Worm (Caenorhabditis elegans): Measurements from ENCODE around the gene R07B1.5.

Gene R07B1.5

ce11 chrX:9883837-9884324 lies 20.5 kb downstream of the R07B1.5 start, which contains the start of gene mrp-4 (continued):
- TF ChIP-seq mel-28 (tag; optimal IDR thresholded peaks at IDR 0.05; ENCODE audit: borderline replicate concordance) (no peak), Y95B8A.8 (GFP tag; IDR thresholded peaks at IDR 0.05) (0 out of 2 replicates have a peak, but pooled peaks have one; percentile 10), lin-26 (GFP tag; IDR thresholded peaks at IDR 0.05) (no peak), dox-1 (GFP tag; IDR thresholded peaks at IDR 0.05) (no peak), nhr-120 (GFP tag; IDR thresholded peaks at IDR 0.05) (no peak), hmg-20 (GFP tag; IDR thresholded peaks at IDR 0.05) (no peak), ceh-91 (GFP tag; IDR thresholded peaks at IDR 0.05) (no peak), attf-5 (GFP tag; optimal IDR thresholded peaks at IDR 0.05) (no peak), unc-62 (GFP tag; optimal IDR thresholded peaks at IDR 0.05) (no peak), lsl-1 (GFP tag; optimal IDR thresholded peaks at IDR 0.05) (no peak), tlf-1 (GFP tag; optimal IDR thresholded peaks at IDR 0.05) (no peak), somi-1 (GFP tag; optimal IDR thresholded peaks at IDR 0.05) (no peak), ccch-3 (GFP tag; optimal IDR thresholded peaks at IDR 0.05) (no peak), sptf-2 (GFP tag; optimal IDR thresholded peaks at IDR 0.05) (no peak), cebp-1 (GFP tag; IDR thresholded peaks at IDR 0.05) (no peak), cebp-1 (tag; optimal IDR thresholded peaks at IDR 0.05) (no peak), lag-1 (GFP tag; IDR thresholded peaks at IDR 0.05) (no peak), ztf-18 (tag; optimal IDR thresholded peaks at IDR 0.05) (no peak), F52B5.7 (tag; optimal IDR thresholded peaks at IDR 0.05) (no peak), nhr-179 (tag; optimal IDR thresholded peaks at IDR 0.05) (no peak), rcor-1 (GFP tag; IDR thresholded peaks at IDR 0.05) (no peak), D2030.7 (GFP tag; IDR thresholded peaks at IDR 0.05) (peak; percentile 60), ets-4 (GFP tag; optimal IDR thresholded peaks at IDR 0.05) (no peak), ama-1 (optimal IDR thresholded peaks at IDR 0.05) (no peak), ama-1 (GFP tag; optimal IDR thresholded peaks at IDR 0.05) (no peak), dpl-1 (GFP tag; optimal IDR thresholded peaks at IDR 0.05) (peak; percentile 36), let-526 (GFP tag; IDR thresholded peaks at IDR 0.05) (no peak), C06A6.2 (GFP tag; conservative IDR thresholded peaks at IDR 0.05) (no peak), attf-3 (GFP tag; conservative IDR thresholded peaks at IDR 0.05) (no peak), lir-1 (GFP tag; conservative IDR thresholded peaks at IDR 0.05) (no peak), ztf-3 (GFP tag; optimal IDR thresholded peaks at IDR 0.05) (no peak), xnd-1 (tag; optimal IDR thresholded peaks at IDR 0.05) (peak; percentile 19), atf-7 (tag; optimal IDR thresholded peaks at IDR 0.05) (no peak), snpc-3.4 (tag; optimal IDR thresholded peaks at IDR 0.05) (no peak), pbrm-1 (GFP tag; IDR thresholded peaks at IDR 0.05) (no peak), efl-1 (GFP tag; optimal IDR thresholded peaks at IDR 0.05) (peak; percentile 90), Y79H2A.3 (GFP tag; conservative IDR thresholded peaks at IDR 0.05) (no peak), mcd-1 (GFP tag; IDR thresholded peaks at IDR 0.05) (no peak), aptf-3 (GFP tag; IDR thresholded peaks at IDR 0.05) (peak; percentile 99), zfh-2 (GFP tag; conservative IDR thresholded peaks at IDR 0.05) (no peak), nfyb-1 (GFP tag; IDR thresholded peaks at IDR 0.05) (no peak), ceh-27 (GFP tag; optimal IDR thresholded peaks at IDR 0.05) (no peak), egrh-3 (GFP tag; IDR thresholded peaks at IDR 0.05) (no peak), F57A8.1 (GFP tag; optimal IDR thresholded peaks at IDR 0.05) (no peak)

Data from whole organism, young adult.